Worm (Caenorhabditis elegans): Measurements from ENCODE around the gene gem-4.
A peak's percentile ranks its signal among the peaks of the same experiment; 100 is the strongest.

Gene gem-4

ce11 chrIV:11773692-11774225 is 28.3 kb downstream of the gem-4 start, which contains the start of gene lips-5:
lips-5 (minus strand) TSS chrIV:11773742.
- TF ChIP-seq nhr-77 (tag; optimal IDR thresholded peaks at IDR 0.05) (peak; percentile 11), lin-13 (GFP tag; optimal IDR thresholded peaks at IDR 0.05) (no peak), nhr-28 (tag; optimal IDR thresholded peaks at IDR 0.05) (peak; percentile 47), daf-16 (GFP tag; optimal IDR thresholded peaks at IDR 0.05) (no peak), daf-16 (tag; optimal IDR thresholded peaks at IDR 0.05) (peak; percentile 70), pqm-1 (tag; optimal IDR thresholded peaks at IDR 0.05) (peak; percentile 66)

- no peak for TF ChIP-seq dve-1 (tag; optimal IDR thresholded peaks at IDR 0.05; ENCODE audit: insufficient read depth)
- no peak for TF ChIP-seq hlh-11 (tag; optimal IDR thresholded peaks at IDR 0.05)
- TF ChIP-seq ztf-11 (tag; optimal IDR thresholded peaks at IDR 0.05), result no peak
- TF ChIP-seq T26A8.4 (GFP tag; IDR thresholded peaks at IDR 0.05), result no peak
- no peak for TF ChIP-seq lin-38 (GFP tag; IDR thresholded peaks at IDR 0.05)
- TF ChIP-seq aha-1 (tag), result peak; percentile 98
- no peak for TF ChIP-seq snpc-1.2 (GFP tag; IDR thresholded peaks at IDR 0.05)
- TF ChIP-seq zip-2 (tag; optimal IDR thresholded peaks at IDR 0.05), result no peak
These were observed 31.6 kb downstream of the gem-4 start for ce11 chrIV:11776968-11777467.

ce11 chrIV:11779028-11779427 is 33.6 kb downstream of the gem-4 start, which contains the start of gene lpr-2:
lpr-2 (plus strand) TSS chrIV:11779216.
- TF ChIP-seq nhr-102 (tag; optimal IDR thresholded peaks at IDR 0.05) (no peak), arid-1 (GFP tag; conservative IDR thresholded peaks at IDR 0.05) (no peak), nhr-41 (GFP tag; IDR thresholded peaks at IDR 0.05) (no peak), zfp-3 (GFP tag; conservative IDR thresholded peaks at IDR 0.05) (no peak), ceh-32 (tag; optimal IDR thresholded peaks at IDR 0.05; ENCODE audit: poor library complexity) (no peak), pqm-1 (tag; optimal IDR thresholded peaks at IDR 0.05) (no peak), snpc-1.2 (GFP tag; IDR thresholded peaks at IDR 0.05) (no peak), duxl-1 (tag; optimal IDR thresholded peaks at IDR 0.05; ENCODE audit: poor library complexity) (no peak), F10B5.3 (tag; optimal IDR thresholded peaks at IDR 0.05) (no peak), zfp-2 (tag; optimal IDR thresholded peaks at IDR 0.05) (no peak), lin-15B (tag; optimal IDR thresholded peaks at IDR 0.05) (no peak), egl-27 (tag; optimal IDR thresholded peaks at IDR 0.05) (no peak), ztf-11 (tag; optimal IDR thresholded peaks at IDR 0.05) (no peak), hlh-30 (tag; optimal IDR thresholded peaks at IDR 0.05; ENCODE audit: insufficient read depth) (no peak), daf-19 (GFP tag; conservative IDR thresholded peaks at IDR 0.05) (no peak), mdt-29 (GFP tag; IDR thresholded peaks at IDR 0.05) (no peak), madf-5 (GFP tag; IDR thresholded peaks at IDR 0.05) (no peak)

ce11 chrIV:11782846-11783245 is 37.4 kb downstream of the gem-4 start:
- TF ChIP-seq duxl-1 (tag; optimal IDR thresholded peaks at IDR 0.05; ENCODE audit: poor library complexity), result no peak
- no peak for TF ChIP-seq nhr-6 (tag; optimal IDR thresholded peaks at IDR 0.05)
- TF ChIP-seq php-3 (GFP tag; IDR thresholded peaks at IDR 0.05), result no peak
- TF ChIP-seq R02D3.7 (tag; optimal IDR thresholded peaks at IDR 0.05), result no peak
- TF ChIP-seq dmd-6 (GFP tag; IDR thresholded peaks at IDR 0.05), result no peak
- no peak for TF ChIP-seq lin-1 (GFP tag; IDR thresholded peaks at IDR 0.05)
- no peak for TF ChIP-seq nhr-76 (tag; optimal IDR thresholded peaks at IDR 0.05)
- TF ChIP-seq nhr-237 (tag; optimal IDR thresholded peaks at IDR 0.05), result no peak
- no peak for TF ChIP-seq zip-2 (tag; optimal IDR thresholded peaks at IDR 0.05)
- TF ChIP-seq lin-38 (GFP tag; IDR thresholded peaks at IDR 0.05), result no peak
